Worm (Caenorhabditis elegans): ENCODE results near the gene galt-1.

The galt-1 gene

DNA sequence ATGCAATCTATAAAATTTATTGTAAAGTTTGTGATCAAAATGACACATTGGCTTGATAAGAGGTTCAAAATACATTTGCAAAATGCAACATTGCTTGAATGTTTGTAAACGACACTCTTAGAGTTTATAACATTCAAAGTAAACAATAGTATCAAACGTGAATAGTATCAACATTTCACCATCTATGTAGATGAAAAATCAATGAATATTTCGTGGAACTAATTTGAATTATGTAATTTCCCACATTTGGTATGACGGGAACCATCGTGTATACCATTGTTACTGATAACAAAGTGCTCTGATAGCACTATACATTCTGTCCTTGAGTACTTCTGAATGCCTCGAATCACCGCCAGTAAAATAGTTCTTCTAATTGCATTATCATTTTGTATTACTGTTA, at the start of gene galt-1:
galt-1 (plus strand) TSS at position 318 of the 400 bp plus-strand sequence.
- TF ChIP-seq madf-3 (GFP tag; IDR thresholded peaks at IDR 0.05) (no peak), nhr-80 (tag; optimal IDR thresholded peaks at IDR 0.05) (peak; percentile 64), dpl-1 (GFP tag; optimal IDR thresholded peaks at IDR 0.05) (no peak), unc-62 (GFP tag; optimal IDR thresholded peaks at IDR 0.05) (no peak), C17E4.6 (GFP tag; IDR thresholded peaks at IDR 0.05) (no peak), ztf-26 (tag; optimal IDR thresholded peaks at IDR 0.05) (no peak)

DNA sequence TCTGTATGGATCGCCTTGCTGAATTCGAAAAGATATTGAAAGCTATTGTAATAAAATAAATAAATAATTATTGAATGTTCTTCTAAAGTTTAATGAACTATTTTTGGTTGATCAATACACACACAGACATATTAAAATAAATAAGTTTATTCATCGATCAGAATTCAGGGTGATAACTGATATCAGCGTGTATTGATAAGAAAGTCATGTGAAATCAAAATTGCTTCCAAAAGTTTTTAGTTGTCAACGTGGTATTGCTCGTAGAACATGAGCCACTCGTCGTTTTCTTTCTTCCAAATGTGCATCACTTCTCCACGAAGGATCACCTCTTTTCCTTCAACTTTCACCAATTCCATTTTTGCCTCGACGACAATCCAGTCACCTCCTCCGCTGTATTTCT, 48.3 kb upstream of the galt-1 start:
- TF ChIP-seq lin-40 (tag; optimal IDR thresholded peaks at IDR 0.05) (no peak), F33H1.4 (GFP tag; IDR thresholded peaks at IDR 0.05) (no peak), F55B11.4 (tag; optimal IDR thresholded peaks at IDR 0.05; ENCODE audit: borderline replicate concordance, insufficient read depth) (no peak), Y56A3A.18 (GFP tag; IDR thresholded peaks at IDR 0.05) (no peak), ceh-100 (GFP tag; IDR thresholded peaks at IDR 0.05) (no peak), sptf-2 (GFP tag; optimal IDR thresholded peaks at IDR 0.05) (no peak), Y53F4B.3 (GFP tag; IDR thresholded peaks at IDR 0.05) (no peak), ztf-28 (GFP tag; IDR thresholded peaks at IDR 0.05) (no peak), bed-2 (GFP tag; IDR thresholded peaks at IDR 0.05) (no peak), attf-3 (GFP tag; conservative IDR thresholded peaks at IDR 0.05) (no peak), snpc-3.4 (tag; optimal IDR thresholded peaks at IDR 0.05) (no peak), gei-17 (GFP tag; optimal IDR thresholded peaks at IDR 0.05) (no peak), zfh-2 (GFP tag; conservative IDR thresholded peaks at IDR 0.05) (no peak), Y79H2A.3 (GFP tag; conservative IDR thresholded peaks at IDR 0.05) (no peak), nhr-120 (GFP tag; IDR thresholded peaks at IDR 0.05) (no peak), snpc-1.1 (tag; optimal IDR thresholded peaks at IDR 0.05; ENCODE audit: insufficient read depth) (no peak)

DNA sequence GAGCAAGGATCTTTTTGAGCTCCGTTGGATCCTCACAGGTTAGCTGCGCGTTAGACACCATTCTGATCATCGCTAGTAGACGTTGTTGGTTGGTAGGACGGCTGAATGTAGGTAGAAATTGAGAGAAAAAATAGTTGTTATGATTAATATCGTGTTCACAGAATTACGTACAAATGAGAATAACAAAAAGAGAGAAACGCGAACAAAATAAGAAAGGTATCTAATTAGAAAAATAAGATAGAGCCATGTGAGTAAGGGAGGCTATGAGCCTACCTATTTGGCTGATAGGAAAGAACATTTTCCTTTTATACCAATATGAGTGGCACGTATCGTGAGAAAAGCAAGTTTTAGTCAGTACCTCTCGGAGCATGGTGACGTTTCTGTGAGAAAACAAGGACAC, 47.0 kb upstream of the galt-1 start, which contains the start of gene C04E6.8:
C04E6.8 (minus strand) TSS at position 101 of the 400 bp plus-strand sequence.
- TF ChIP-seq F33H1.4 (GFP tag; IDR thresholded peaks at IDR 0.05) (no peak), B0035.1 (tag; optimal IDR thresholded peaks at IDR 0.05) (no peak), pha-4 (tag; optimal IDR thresholded peaks at IDR 0.05) (no peak)

DNA sequence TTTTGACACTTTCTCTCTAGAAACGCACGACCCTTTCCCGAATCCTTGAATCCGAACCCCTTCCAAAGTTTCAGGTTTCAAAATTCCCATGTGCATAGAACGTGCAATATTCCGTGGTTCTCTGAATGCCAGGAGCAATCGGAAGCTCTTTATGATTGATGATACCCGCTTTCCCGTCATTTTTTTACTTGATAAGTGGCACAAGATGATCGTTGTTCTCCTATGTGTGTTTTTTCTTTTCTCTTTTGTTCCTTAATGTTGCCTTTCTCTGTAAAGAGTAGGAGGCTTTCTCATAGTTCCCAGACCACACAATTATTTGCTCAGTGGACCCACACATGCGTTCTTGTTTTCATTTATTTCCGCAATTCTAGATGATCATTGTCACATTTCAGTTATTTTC, 41.9 kb upstream of the galt-1 start:
- TF ChIP-seq C06A6.2 (GFP tag; conservative IDR thresholded peaks at IDR 0.05): no peak
- TF ChIP-seq aptf-3 (GFP tag; IDR thresholded peaks at IDR 0.05): no peak
- no peak for TF ChIP-seq unc-62 (GFP tag; optimal IDR thresholded peaks at IDR 0.05)
- TF ChIP-seq B0261.1 (tag; optimal IDR thresholded peaks at IDR 0.05): no peak
- TF ChIP-seq ceh-79 (tag; optimal IDR thresholded peaks at IDR 0.05): no peak
- TF ChIP-seq zfh-2 (GFP tag; conservative IDR thresholded peaks at IDR 0.05): no peak
- no peak for TF ChIP-seq attf-5 (GFP tag; optimal IDR thresholded peaks at IDR 0.05)
- no peak for TF ChIP-seq ztf-25 (GFP tag; IDR thresholded peaks at IDR 0.05)
- TF ChIP-seq Y53G8AR.9 (GFP tag; conservative IDR thresholded peaks at IDR 0.05): no peak
- TF ChIP-seq snpc-1.1 (tag; optimal IDR thresholded peaks at IDR 0.05; ENCODE audit: insufficient read depth): no peak
- TF ChIP-seq nhr-90 (tag; optimal IDR thresholded peaks at IDR 0.05): no peak
- no peak for TF ChIP-seq xnd-1 (tag; optimal IDR thresholded peaks at IDR 0.05)
- no peak for TF ChIP-seq F22D6.2 (tag; optimal IDR thresholded peaks at IDR 0.05)
- TF ChIP-seq Y53F4B.3 (GFP tag; IDR thresholded peaks at IDR 0.05): no peak
- no peak for TF ChIP-seq nfya-2 (GFP tag; IDR thresholded peaks at IDR 0.05)
- TF ChIP-seq mel-28 (tag; optimal IDR thresholded peaks at IDR 0.05; ENCODE audit: borderline replicate concordance): no peak
- no peak for TF ChIP-seq sptf-2 (GFP tag; optimal IDR thresholded peaks at IDR 0.05)
- TF ChIP-seq Y79H2A.3 (GFP tag; conservative IDR thresholded peaks at IDR 0.05): no peak

Measured in whole organism, young adult.